Worm (Caenorhabditis elegans) whole organism, late embryonic: ENCODE data around the gene maph-1.3.

Experiments used
- Y22D7AL.16 ChIP-seq: sonication (generic microtip); optimal IDR thresholded peaks from 2 replicates; lab custom pipeline; 2016; ENCODE audit warnings: missing genetic modification characterization, missing compliant biosample characterization
- ceh-18 ChIP-seq: sonication (generic microtip); optimal IDR thresholded peaks from 2 replicates; lab custom pipeline; 2016; ENCODE audit warnings: missing genetic modification characterization, missing compliant biosample characterization
- ets-4 ChIP-seq: sonication (generic microtip); optimal IDR thresholded peaks from 2 replicates; lab custom pipeline; 2016; ENCODE audit warnings: missing genetic modification characterization, missing compliant biosample characterization
- madf-2 ChIP-seq: sonication (generic microtip); optimal IDR thresholded peaks from 2 replicates; lab custom pipeline; 2017; ENCODE audit warnings: missing genetic modification characterization, missing compliant biosample characterization
- pha-4 ChIP-seq: fragments of 150-350 bp; optimal IDR thresholded peaks from 2 replicates; lab custom pipeline; 2018; ENCODE audit warnings: missing biosample characterization, missing genetic modification reagents, missing genetic modification characterization
- pqm-1 ChIP-seq: sonication (generic microtip); optimal IDR thresholded peaks from 2 replicates; lab custom pipeline; 2016; ENCODE audit warnings: missing genetic modification characterization, missing compliant biosample characterization
- zip-5 ChIP-seq: sonication (generic microtip); optimal IDR thresholded peaks from 2 replicates; lab custom pipeline; 2016; ENCODE audit warnings: missing genetic modification characterization, missing compliant biosample characterization

ce11 chrIII:3807590-3807989, 37.1 kb upstream of the maph-1.3 start:
- no peak for TF ChIP-seq ceh-18
- TF ChIP-seq pqm-1 (tag; lab: Kevin White, UChicago): no peak
- TF ChIP-seq pha-4 (tag; lab: Kevin White, UChicago): no peak
- no peak for TF ChIP-seq madf-2 (tag; lab: Kevin White, UChicago)
- no peak for TF ChIP-seq ets-4 (tag; lab: Kevin White, UChicago)
- TF ChIP-seq Y22D7AL.16 (tag; lab: Kevin White, UChicago): no peak
- no peak for TF ChIP-seq zip-5
